Comparison of ENCODE assay signal across 4 fruit fly cellular contexts in the genomic region with DNA sequence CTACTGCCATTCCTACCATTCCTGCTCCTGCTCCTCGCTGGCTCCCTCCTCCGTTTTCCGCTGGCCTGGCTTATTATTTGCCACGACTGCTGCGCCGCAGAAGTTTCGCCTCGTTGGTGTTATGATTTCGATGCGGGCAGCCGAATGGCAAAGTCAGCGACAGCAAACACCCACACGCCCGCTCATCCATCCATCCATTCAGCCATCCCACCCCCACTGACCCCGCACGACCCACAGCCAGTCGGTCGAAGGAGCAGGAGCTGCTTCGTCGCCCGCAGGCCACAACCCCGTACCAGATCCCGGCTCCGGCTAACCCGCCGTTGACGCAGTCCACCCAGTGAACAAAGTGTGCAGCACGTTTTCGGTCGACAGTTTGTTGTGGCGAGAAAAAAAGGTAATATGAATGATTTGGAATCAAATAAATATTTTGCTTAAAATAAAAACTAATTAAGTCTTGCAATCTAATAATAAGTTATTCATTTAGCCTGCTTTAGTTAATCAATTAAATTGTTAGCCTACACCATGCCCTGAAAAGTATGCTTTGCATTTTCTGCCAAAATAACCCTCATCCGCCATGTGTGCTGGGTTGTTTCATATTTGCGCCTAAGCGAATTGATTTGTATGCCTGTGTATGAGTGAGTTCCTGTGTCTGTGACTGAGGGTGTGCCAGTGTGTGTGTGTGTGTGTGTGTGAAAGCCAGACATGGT.
TF ChIP-seq lines count a peak whose summit lies in the region.

No protein-coding gene starts in this region.

TF ChIP-seq in whole organism, adult, 20 proteins besides CTCF, POLR2A, EP300 and RAD21 (continued from another document):
- TF ChIP-seq CG11617 (GFP tag; optimal IDR thresholded peaks at IDR 0.05; lab: Kevin White, UChicago) (no peak), Crg-1 (GFP tag; optimal IDR thresholded peaks at IDR 0.05; lab: Kevin White, UChicago) (no peak), pad (GFP tag; optimal IDR thresholded peaks at IDR 0.05; lab: Kevin White, UChicago) (no peak)
TF ChIP-seq in whole organism, adult: peak in this region for 4.

TF ChIP-seq in whole organism, embryonic, 481 proteins besides CTCF, POLR2A, EP300 and RAD21 (continued from another document and continues in another):
- TF ChIP-seq cg (GFP tag; optimal IDR thresholded peaks at IDR 0.05; lab: Kevin White, UChicago), result peak; percentile 28
- TF ChIP-seq rib (GFP tag; IDR thresholded peaks at IDR 0.05; lab: Robert Waterston, UW), result no peak
- TF ChIP-seq CG17359 (tag; optimal IDR thresholded peaks at IDR 0.05; lab: Kevin White, UChicago), result peak; percentile 57
- TF ChIP-seq esg (GFP tag; conservative IDR thresholded peaks at IDR 0.05; lab: Robert Waterston, UW), result 0 out of 2 replicates have a peak, but pooled peaks have one; percentile 17
- peak; percentile 44 for TF ChIP-seq unpg (GFP tag; optimal IDR thresholded peaks at IDR 0.05; lab: Kevin White, UChicago)
- TF ChIP-seq Ada2b (GFP tag; IDR thresholded peaks at IDR 0.05; lab: Robert Waterston, UW), result no peak
- peak; percentile 79 for TF ChIP-seq crol (GFP tag; IDR thresholded peaks at IDR 0.05; lab: Robert Waterston, UW)
- TF ChIP-seq CG13123 (GFP tag; optimal IDR thresholded peaks at IDR 0.05; lab: Kevin White, UChicago), result no peak
- TF ChIP-seq Eip74EF (GFP tag; optimal IDR thresholded peaks at IDR 0.05; lab: Kevin White, UChicago), result peak in 1 of 2 experiments; percentile 28
- TF ChIP-seq Dp (GFP tag; optimal IDR thresholded peaks at IDR 0.05; lab: Kevin White, UChicago), result no peak
- peak; percentile 6 for TF ChIP-seq CG16863 (GFP tag; optimal IDR thresholded peaks at IDR 0.05; lab: Kevin White, UChicago)
- TF ChIP-seq CG3281 (GFP tag; optimal IDR thresholded peaks at IDR 0.05; lab: Kevin White, UChicago), result peak; percentile 75
- peak; percentile 8 for TF ChIP-seq CG2875 (GFP tag; optimal IDR thresholded peaks at IDR 0.05; lab: Kevin White, UChicago)
- TF ChIP-seq CG10543 (GFP tag; optimal IDR thresholded peaks at IDR 0.05; lab: Kevin White, UChicago), result peak; percentile 64
- no peak for TF ChIP-seq danr (GFP tag; IDR thresholded peaks at IDR 0.05; lab: Robert Waterston, UW)
- TF ChIP-seq CG18599 (GFP tag; optimal IDR thresholded peaks at IDR 0.05; lab: Kevin White, UChicago), result peak; percentile 92
- TF ChIP-seq hb (GFP tag; IDR thresholded peaks at IDR 0.05; lab: Robert Waterston, UW; ENCODE audit: partially characterized antibody), result no peak
- peak; percentile 64 for TF ChIP-seq scrt (GFP tag; optimal IDR thresholded peaks at IDR 0.05; lab: Kevin White, UChicago)
- TF ChIP-seq hkb (optimal IDR thresholded peaks at IDR 0.05; lab: Kevin White, UChicago), result no peak
- TF ChIP-seq hkb (GFP tag; IDR thresholded peaks at IDR 0.05; lab: Robert Waterston, UW), result peak; percentile 49; the same call in 1 of the 2 replicates
- no peak for TF ChIP-seq Dll (GFP tag; IDR thresholded peaks at IDR 0.05; lab: Robert Waterston, UW; ENCODE audit: partially characterized antibody)
- TF ChIP-seq CG12769 (tag; optimal IDR thresholded peaks at IDR 0.05; lab: Kevin White, UChicago), result peak; percentile 81
- no peak for TF ChIP-seq CG5953 (GFP tag; IDR thresholded peaks at IDR 0.05; lab: Robert Waterston, UW)
- TF ChIP-seq Hmr (GFP tag; optimal IDR thresholded peaks at IDR 0.05; lab: Kevin White, UChicago), result peak; percentile 85
- no peak for TF ChIP-seq CG11398 (GFP tag; optimal IDR thresholded peaks at IDR 0.05; lab: Kevin White, UChicago)
- TF ChIP-seq CG30403 (GFP tag; optimal IDR thresholded peaks at IDR 0.05; lab: Kevin White, UChicago), result peak; percentile 48
- TF ChIP-seq Gug (GFP tag; IDR thresholded peaks at IDR 0.05; lab: Robert Waterston, UW), result peak; percentile 9; the same call in 1 of the 4 replicates
- TF ChIP-seq da (GFP tag; optimal IDR thresholded peaks at IDR 0.05; lab: Kevin White, UChicago), result no peak
- no peak for TF ChIP-seq CG3995 (GFP tag; optimal IDR thresholded peaks at IDR 0.05; lab: Kevin White, UChicago)
- TF ChIP-seq D19B (GFP tag; optimal IDR thresholded peaks at IDR 0.05; lab: Kevin White, UChicago), result peak; percentile 39
- TF ChIP-seq kah (GFP tag; optimal IDR thresholded peaks at IDR 0.05; lab: Kevin White, UChicago), result peak; percentile 28
- no peak for TF ChIP-seq GATAe (GFP tag; conservative IDR thresholded peaks at IDR 0.05; lab: Robert Waterston, UW)
- TF ChIP-seq CG11504 (tag; optimal IDR thresholded peaks at IDR 0.05; lab: Kevin White, UChicago), result peak; percentile 46
- TF ChIP-seq al (GFP tag; IDR thresholded peaks at IDR 0.05; lab: Robert Waterston, UW), result peak; percentile 18; the same call in 1 of the 2 replicates
- peak; percentile 53 for TF ChIP-seq CG1233 (GFP tag; optimal IDR thresholded peaks at IDR 0.05; lab: Kevin White, UChicago)
- peak; percentile 66; the same call in 2 of the 3 replicates for TF ChIP-seq dysf (GFP tag; IDR thresholded peaks at IDR 0.05; lab: Robert Waterston, UW)
- TF ChIP-seq Dfd (GFP tag; optimal IDR thresholded peaks at IDR 0.05; lab: Kevin White, UChicago), result no peak
- TF ChIP-seq Hr51 (GFP tag; optimal IDR thresholded peaks at IDR 0.05; lab: Kevin White, UChicago), result peak; percentile 8 to 60
- TF ChIP-seq nerfin-1 (tag; optimal IDR thresholded peaks at IDR 0.05; lab: Kevin White, UChicago), result peak; percentile 14

TF ChIP-seq in whole organism, prepupa, 60 proteins besides CTCF, POLR2A, EP300 and RAD21 (continued from another document and continues in another):
- TF ChIP-seq Hr39 (GFP tag; optimal IDR thresholded peaks at IDR 0.05; lab: Kevin White, UChicago) (peak; percentile 16), Gug (GFP tag; IDR thresholded peaks at IDR 0.05; lab: Robert Waterston, UW) (no peak), CG3919 (GFP tag; optimal IDR thresholded peaks at IDR 0.05; lab: Kevin White, UChicago) (peak; percentile 30), CG16779 (tag; optimal IDR thresholded peaks at IDR 0.05; lab: Kevin White, UChicago) (peak; percentile 13), CG6792 (GFP tag; optimal IDR thresholded peaks at IDR 0.05; lab: Kevin White, UChicago) (peak; percentile 41), Ets21C (GFP tag; optimal IDR thresholded peaks at IDR 0.05; lab: Kevin White, UChicago) (peak; percentile 29), topi (GFP tag; optimal IDR thresholded peaks at IDR 0.05; lab: Kevin White, UChicago) (peak; percentile 25), CG8319 (GFP tag; optimal IDR thresholded peaks at IDR 0.05; lab: Kevin White, UChicago) (no peak), CG8119 (GFP tag; IDR thresholded peaks at IDR 0.05; lab: Robert Waterston, UW) (peak; percentile 41; the same call in 1 of the 3 replicates), CG6163 (GFP tag; IDR thresholded peaks at IDR 0.05; lab: Robert Waterston, UW) (peak; percentile 27; the same call in 1 of the 3 replicates), CG32006 (GFP tag; optimal IDR thresholded peaks at IDR 0.05; lab: Kevin White, UChicago) (peak; percentile 55), CG8632 (GFP tag; optimal IDR thresholded peaks at IDR 0.05; lab: Kevin White, UChicago) (peak; percentile 43), fkh (GFP tag; optimal IDR thresholded peaks at IDR 0.05; lab: Kevin White, UChicago) (no peak), CG3032 (tag; optimal IDR thresholded peaks at IDR 0.05; lab: Kevin White, UChicago) (peak; percentile 70), acj6 (GFP tag; optimal IDR thresholded peaks at IDR 0.05; lab: Kevin White, UChicago) (peak; percentile 34), esn (GFP tag; optimal IDR thresholded peaks at IDR 0.05; lab: Kevin White, UChicago) (peak; percentile 48), CG11902 (GFP tag; optimal IDR thresholded peaks at IDR 0.05; lab: Kevin White, UChicago) (peak; percentile 5), CG10669 (GFP tag; optimal IDR thresholded peaks at IDR 0.05; lab: Kevin White, UChicago) (peak; percentile 76), CG4318 (GFP tag; optimal IDR thresholded peaks at IDR 0.05; lab: Kevin White, UChicago) (peak; percentile 11), dsx (GFP tag; optimal IDR thresholded peaks at IDR 0.05; lab: Kevin White, UChicago; ENCODE audit: poor library complexity, severe bottlenecking) (peak; percentile 71), Smox (GFP tag; optimal IDR thresholded peaks at IDR 0.05; lab: Kevin White, UChicago) (peak; percentile 44), cyc (GFP tag; optimal IDR thresholded peaks at IDR 0.05; lab: Kevin White, UChicago) (peak; percentile 9), CG7368 (GFP tag; optimal IDR thresholded peaks at IDR 0.05; lab: Kevin White, UChicago) (no peak), achi (GFP tag; optimal IDR thresholded peaks at IDR 0.05; lab: Kevin White, UChicago) (peak; percentile 27), pdm3 (GFP tag; optimal IDR thresholded peaks at IDR 0.05; lab: Kevin White, UChicago) (peak; percentile 58), fd85E (GFP tag; optimal IDR thresholded peaks at IDR 0.05; lab: Kevin White, UChicago) (no peak), Eip78C (GFP tag; lab: Kevin White, UChicago) (peak; percentile 86), CG15336 (GFP tag; IDR thresholded peaks at IDR 0.05; lab: Robert Waterston, UW) (no peak), vri (GFP tag; optimal IDR thresholded peaks at IDR 0.05; lab: Kevin White, UChicago) (no peak), Lpt (GFP tag; optimal IDR thresholded peaks at IDR 0.05; lab: Kevin White, UChicago) (no peak), CG1621 (tag; optimal IDR thresholded peaks at IDR 0.05; lab: Kevin White, UChicago) (peak; percentile 60), CG34406 (GFP tag; optimal IDR thresholded peaks at IDR 0.05; lab: Kevin White, UChicago) (peak; percentile 47), CG9139 (GFP tag; optimal IDR thresholded peaks at IDR 0.05; lab: Kevin White, UChicago) (peak; percentile 54), ss (GFP tag; optimal IDR thresholded peaks at IDR 0.05; lab: Kevin White, UChicago) (peak; percentile 20 to 74), Eip75B (GFP tag; optimal IDR thresholded peaks at IDR 0.05; lab: Kevin White, UChicago) (peak; percentile 42), OdsH (GFP tag; optimal IDR thresholded peaks at IDR 0.05; lab: Kevin White, UChicago) (peak; percentile 35), Sox102F (GFP tag; optimal IDR thresholded peaks at IDR 0.05; lab: Kevin White, UChicago) (peak; percentile 21), dac (GFP tag; optimal IDR thresholded peaks at IDR 0.05; lab: Kevin White, UChicago) (no peak), Sox15 (GFP tag; optimal IDR thresholded peaks at IDR 0.05; lab: Kevin White, UChicago) (peak; percentile 33), Blimp-1 (GFP tag; optimal IDR thresholded peaks at IDR 0.05; lab: Kevin White, UChicago) (no peak), eg (GFP tag; IDR thresholded peaks at IDR 0.05; lab: Robert Waterston, UW) (0 out of 3 replicates have a peak, but pooled peaks have one; percentile 21), spab (GFP tag; optimal IDR thresholded peaks at IDR 0.05; lab: Kevin White, UChicago) (peak; percentile 64)

TF ChIP-seq in whole organism, wandering third instar larva, 38 proteins besides CTCF, POLR2A, EP300 and RAD21 (continued from another document):
- TF ChIP-seq CrebA (GFP tag; optimal IDR thresholded peaks at IDR 0.05; lab: Kevin White, UChicago; ENCODE audit: borderline replicate concordance), result no peak
- peak; percentile 26 for TF ChIP-seq dmrt93B (GFP tag; optimal IDR thresholded peaks at IDR 0.05; lab: Kevin White, UChicago)
- no peak for TF ChIP-seq GATAd (GFP tag; optimal IDR thresholded peaks at IDR 0.05; lab: Kevin White, UChicago)
- TF ChIP-seq Jra (GFP tag; optimal IDR thresholded peaks at IDR 0.05; lab: Kevin White, UChicago), result no peak
- no peak for TF ChIP-seq Mio (GFP tag; optimal IDR thresholded peaks at IDR 0.05; lab: Kevin White, UChicago)
